Worm (Caenorhabditis elegans) whole organism, dauer: ENCODE data around the gene ten-1.

ENCODE experiments used
- unc-62 ChIP-seq: sonication (generic microtip); optimal IDR thresholded peaks from 2 replicates; lab custom pipeline; 2017; ENCODE audit warnings: missing biosample characterization, missing genetic modification reagents, missing genetic modification characterization

ten-1 gene

ce11 chrIII:6820343-6820985 is at the start of gene ten-1:
Gene ten-1 (plus strand): TSS chrIII:6820935.
- TF ChIP-seq unc-62 (GFP tag; lab: Kevin White, UChicago), result no peak

ce11 chrIII:6795326-6795725 is 25.4 kb upstream of the ten-1 start, which contains the start of gene R05H11.1:
Gene R05H11.1 (plus strand): TSS chrIII:6795626.
- TF ChIP-seq unc-62 (GFP tag; lab: Kevin White, UChicago), result no peak

- no peak for TF ChIP-seq unc-62 (GFP tag; lab: Kevin White, UChicago)
These were observed 22.8 kb upstream of the ten-1 start, which contains the start of gene R05H11.2 for ce11 chrIII:6797965-6798364. Gene R05H11.2 (plus strand): TSS chrIII:6798297.

ce11 chrIII:6798906-6799305 is 21.8 kb upstream of the ten-1 start:
- no peak for TF ChIP-seq unc-62 (GFP tag; lab: Kevin White, UChicago)

- TF ChIP-seq unc-62 (GFP tag; lab: Kevin White, UChicago), result no peak
These were observed 21.1 kb upstream of the ten-1 start for ce11 chrIII:6799664-6800063.

- no peak for TF ChIP-seq unc-62 (GFP tag; lab: Kevin White, UChicago)
These were observed 18.2 kb upstream of the ten-1 start, which contains the start of gene lim-8 for ce11 chrIII:6802488-6802887. Gene lim-8 (plus strand): TSS chrIII:6802788.

- TF ChIP-seq unc-62 (GFP tag; lab: Kevin White, UChicago), result no peak
These were observed 17.6 kb upstream of the ten-1 start for ce11 chrIII:6803107-6803506.

ce11 chrIII:6805397-6805796 is 15.3 kb upstream of the ten-1 start:
- TF ChIP-seq unc-62 (GFP tag; lab: Kevin White, UChicago), result no peak

ce11 chrIII:6816930-6817329 is 3.8 kb upstream of the ten-1 start, which contains the start of gene F28F5.4:
Gene F28F5.4 (minus strand): TSS chrIII:6817033.
- no peak for TF ChIP-seq unc-62 (GFP tag; lab: Kevin White, UChicago)

ce11 chrIII:6818037-6818436 is 2.7 kb upstream of the ten-1 start:
- TF ChIP-seq unc-62 (GFP tag; lab: Kevin White, UChicago), result no peak

ce11 chrIII:6819322-6819901 is 1.3 kb upstream of the ten-1 start, which contains the start of gene F28F5.6:
Gene F28F5.6 (minus strand): TSS chrIII:6819372.
- TF ChIP-seq unc-62 (GFP tag; lab: Kevin White, UChicago), result no peak

ce11 chrIII:6822790-6823189 is 2.1 kb downstream of the ten-1 start:
- no peak for TF ChIP-seq unc-62 (GFP tag; lab: Kevin White, UChicago)

- no peak for TF ChIP-seq unc-62 (GFP tag; lab: Kevin White, UChicago)
These were observed 5.4 kb downstream of the ten-1 start for ce11 chrIII:6826137-6826536.

- TF ChIP-seq unc-62 (GFP tag; lab: Kevin White, UChicago), result no peak
These were observed 10.6 kb downstream of the ten-1 start for ce11 chrIII:6831312-6831711.

ce11 chrIII:6837320-6837719 is 16.6 kb downstream of the ten-1 start:
- TF ChIP-seq unc-62 (GFP tag; lab: Kevin White, UChicago), result no peak

ce11 chrIII:6839091-6839490 is 18.4 kb downstream of the ten-1 start:
- TF ChIP-seq unc-62 (GFP tag; lab: Kevin White, UChicago), result no peak
